Worm (Caenorhabditis elegans) whole organism, early embryonic: ENCODE results near the gene C16B8.4.

ENCODE experiments used
- B0310.2 ChIP-seq: sonication (generic microtip); optimal IDR thresholded peaks from 2 replicates; lab custom pipeline; 2016; ENCODE audit warnings: mild to moderate bottlenecking, missing genetic modification characterization, missing compliant biosample characterization
- aly-1 ChIP-seq: sonication (generic microtip); optimal IDR thresholded peaks from 2 replicates; lab custom pipeline; 2016; ENCODE audit warnings: missing genetic modification characterization, missing compliant biosample characterization
- ama-1 ChIP-seq: fragments of 150-350 bp; optimal IDR thresholded peaks from 2 replicates; lab custom pipeline; 2014
- ceh-13 ChIP-seq: fragments of 200-800 bp; sonication (Bioruptor generic); optimal IDR thresholded peaks from 2 replicates; lab custom pipeline; 2018; ENCODE audit warnings: mild to moderate bottlenecking, missing genetic modification characterization, missing compliant biosample characterization
- ceh-36 ChIP-seq: sonication (generic microtip); optimal IDR thresholded peaks from 2 replicates; lab custom pipeline; 2016; ENCODE audit warnings: missing genetic modification characterization, inconsistent platforms, missing compliant biosample characterization
- ets-7 ChIP-seq: sonication (generic microtip); optimal IDR thresholded peaks from 2 replicates; lab custom pipeline; 2016; ENCODE audit warnings: missing genotype, missing genetic modification characterization, missing compliant biosample characterization
- flt-1 ChIP-seq: fragments of 200-800 bp; sonication (Bioruptor generic); IDR thresholded peaks from 2 replicates; pipeline ENCODE4 v1.3.6; 2022; ENCODE audit warnings: missing genetic modification characterization, missing compliant biosample characterization
- hmbx-1 ChIP-seq: sonication (generic microtip); optimal IDR thresholded peaks from 2 replicates; lab custom pipeline; 2016; ENCODE audit warnings: mild to moderate bottlenecking, missing genetic modification characterization, missing compliant biosample characterization
- hmg-4 ChIP-seq: fragments of 200-800 bp; sonication (Bioruptor generic); optimal IDR thresholded peaks from 2 replicates; lab custom pipeline; 2018; ENCODE audit warnings: mild to moderate bottlenecking, missing genetic modification characterization, missing compliant biosample characterization
- pes-1 ChIP-seq: fragments of 200-800 bp; sonication (Bioruptor generic); IDR thresholded peaks from 2 replicates; pipeline ENCODE4 v1.3.6; 2022; ENCODE audit warnings: missing genetic modification reagents, missing genetic modification characterization, missing compliant biosample characterization
- scrt-1 ChIP-seq: fragments of 200-800 bp; sonication (Bioruptor generic); IDR thresholded peaks from 2 replicates; pipeline ENCODE4 v1.3.6; 2022; ENCODE audit warnings: missing genetic modification characterization, missing compliant biosample characterization
- sea-1 ChIP-seq: fragments of 200-800 bp; sonication (Bioruptor generic); conservative IDR thresholded peaks from 2 replicates; pipeline ENCODE4 v1.3.6; 2022; ENCODE audit warnings: missing genetic modification characterization, missing compliant biosample characterization
- tbx-11 ChIP-seq: fragments of 200-800 bp; sonication (Bioruptor generic); IDR thresholded peaks from 2 replicates; pipeline ENCODE4 v1.3.6; 2022; ENCODE audit warnings: missing genetic modification characterization, missing compliant biosample characterization
- tra-4 ChIP-seq: sonication (generic microtip); optimal IDR thresholded peaks from 2 replicates; lab custom pipeline; 2017; ENCODE audit warnings: missing genetic modification characterization, missing compliant biosample characterization

- TF ChIP-seq pes-1 (no peak), scrt-1 (GFP tag; lab: Robert Waterston, UW) (no peak), hmg-4 (no peak), sea-1 (GFP tag; lab: Robert Waterston, UW) (no peak), B0310.2 (tag; lab: Kevin White, UChicago) (no peak), ama-1 (lab: Kevin White, UChicago) (no peak), ets-7 (no peak), aly-1 (tag; lab: Kevin White, UChicago) (no peak), flt-1 (GFP tag; lab: Robert Waterston, UW) (no peak), tbx-11 (GFP tag; lab: Robert Waterston, UW) (no peak), hmbx-1 (tag; lab: Kevin White, UChicago) (no peak), tra-4 (tag; lab: Kevin White, UChicago) (no peak), ceh-13 (GFP tag; lab: Kevin White, UChicago) (no peak), ceh-36 (tag; lab: Kevin White, UChicago) (no peak)
These were observed 35.5 kb downstream of the C16B8.4 start for ce11 chrX:3937884-3938283.
